Fruit fly (Drosophila melanogaster): Measurements from ENCODE around the gene CG32264.
A peak's percentile ranks its signal among the peaks of the same experiment; 100 is the strongest.

Gene CG32264

dm6 chr3L:3765782-3766520 is 40.3 kb downstream of the CG32264 start (continued):
- TF ChIP-seq Vsx1 (GFP tag; optimal IDR thresholded peaks at IDR 0.05) (peak; percentile 40), Oaz (GFP tag; IDR thresholded peaks at IDR 0.05) (peak; percentile 56; the same call in 1 of the 2 replicates), bcd (GFP tag; optimal IDR thresholded peaks at IDR 0.05) (peak; percentile 59), C15 (GFP tag; IDR thresholded peaks at IDR 0.05) (0 out of 3 replicates have a peak, but pooled peaks have one; percentile 30), fd96Cb (tag; optimal IDR thresholded peaks at IDR 0.05) (peak; percentile 55), CG6689 (GFP tag; IDR thresholded peaks at IDR 0.05) (peak; percentile 70), CG11504 (tag; optimal IDR thresholded peaks at IDR 0.05) (peak; percentile 80)

- TF ChIP-seq CG10654 (GFP tag; optimal IDR thresholded peaks at IDR 0.05) (no peak), Atf3 (GFP tag; optimal IDR thresholded peaks at IDR 0.05) (no peak), dan (GFP tag; IDR thresholded peaks at IDR 0.05) (no peak), CG17186 (GFP tag; optimal IDR thresholded peaks at IDR 0.05) (no peak), CG31441 (GFP tag; IDR thresholded peaks at IDR 0.05) (no peak), sc (optimal IDR thresholded peaks at IDR 0.05) (no peak), sc (GFP tag; optimal IDR thresholded peaks at IDR 0.05) (no peak), CG13775 (GFP tag; optimal IDR thresholded peaks at IDR 0.05) (no peak), Asciz (GFP tag; optimal IDR thresholded peaks at IDR 0.05) (no peak), Hmx (GFP tag; optimal IDR thresholded peaks at IDR 0.05) (no peak)
Observed at dm6 chr3L:3764338-3764737, 41.9 kb downstream of the CG32264 start.

dm6 chr3L:3763335-3763734 is 42.9 kb downstream of the CG32264 start:
- peak; percentile 66 for TF ChIP-seq crol (GFP tag; IDR thresholded peaks at IDR 0.05)
- TF ChIP-seq E2f1 (GFP tag; IDR thresholded peaks at IDR 0.05) = 0 out of 2 replicates have a peak, but pooled peaks have one; percentile 7
- TF ChIP-seq CG3163 (GFP tag; optimal IDR thresholded peaks at IDR 0.05) = peak; percentile 42
- TF ChIP-seq CG6272 (GFP tag; IDR thresholded peaks at IDR 0.05) = no peak
- TF ChIP-seq Trl (optimal IDR thresholded peaks at IDR 0.05) = peak; percentile 41 to 69
- no peak for TF ChIP-seq Trl (GFP tag; optimal IDR thresholded peaks at IDR 0.05)
- no peak for TF ChIP-seq CG16863 (GFP tag; optimal IDR thresholded peaks at IDR 0.05)
- TF ChIP-seq Dref (GFP tag; IDR thresholded peaks at IDR 0.05) = no peak
- peak; percentile 25 for TF ChIP-seq ewg (GFP tag; optimal IDR thresholded peaks at IDR 0.05)
- TF ChIP-seq amos (GFP tag; IDR thresholded peaks at IDR 0.05; ENCODE audit: partially characterized antibody) = 0 out of 2 replicates have a peak, but pooled peaks have one; percentile 4
- 0 out of 2 replicates have a peak, but pooled peaks have one; percentile 6 for TF ChIP-seq slbo (GFP tag; IDR thresholded peaks at IDR 0.05)
- no peak for TF ChIP-seq Nf-YC (tag; optimal IDR thresholded peaks at IDR 0.05)
- no peak for TF ChIP-seq Sox102F (GFP tag; optimal IDR thresholded peaks at IDR 0.05)
- TF ChIP-seq abd-A (tag; optimal IDR thresholded peaks at IDR 0.05) = peak; percentile 88
- TF ChIP-seq CG7372 (GFP tag; IDR thresholded peaks at IDR 0.05) = peak; percentile 88
- TF ChIP-seq Med (GFP tag) = peak; percentile 71
- TF ChIP-seq CG15073 (GFP tag; optimal IDR thresholded peaks at IDR 0.05) = no peak
- no peak for TF ChIP-seq scrt (GFP tag; optimal IDR thresholded peaks at IDR 0.05)
- peak; percentile 32; the same call in 1 of the 2 replicates for TF ChIP-seq CG32772 (GFP tag; IDR thresholded peaks at IDR 0.05)
- 0 out of 3 replicates have a peak, but pooled peaks have one; percentile 2 for TF ChIP-seq sr (GFP tag; IDR thresholded peaks at IDR 0.05)
- no peak for TF ChIP-seq sima (GFP tag; optimal IDR thresholded peaks at IDR 0.05)
- no peak for TF ChIP-seq Camta (GFP tag; optimal IDR thresholded peaks at IDR 0.05)
- TF ChIP-seq CG12942 (GFP tag; optimal IDR thresholded peaks at IDR 0.05) = no peak
- no peak for TF ChIP-seq kay (GFP tag; optimal IDR thresholded peaks at IDR 0.05)
- TF ChIP-seq sd (tag; optimal IDR thresholded peaks at IDR 0.05) = no peak
